ENCODE assay signal across 4 worm cellular contexts in the genomic region with DNA sequence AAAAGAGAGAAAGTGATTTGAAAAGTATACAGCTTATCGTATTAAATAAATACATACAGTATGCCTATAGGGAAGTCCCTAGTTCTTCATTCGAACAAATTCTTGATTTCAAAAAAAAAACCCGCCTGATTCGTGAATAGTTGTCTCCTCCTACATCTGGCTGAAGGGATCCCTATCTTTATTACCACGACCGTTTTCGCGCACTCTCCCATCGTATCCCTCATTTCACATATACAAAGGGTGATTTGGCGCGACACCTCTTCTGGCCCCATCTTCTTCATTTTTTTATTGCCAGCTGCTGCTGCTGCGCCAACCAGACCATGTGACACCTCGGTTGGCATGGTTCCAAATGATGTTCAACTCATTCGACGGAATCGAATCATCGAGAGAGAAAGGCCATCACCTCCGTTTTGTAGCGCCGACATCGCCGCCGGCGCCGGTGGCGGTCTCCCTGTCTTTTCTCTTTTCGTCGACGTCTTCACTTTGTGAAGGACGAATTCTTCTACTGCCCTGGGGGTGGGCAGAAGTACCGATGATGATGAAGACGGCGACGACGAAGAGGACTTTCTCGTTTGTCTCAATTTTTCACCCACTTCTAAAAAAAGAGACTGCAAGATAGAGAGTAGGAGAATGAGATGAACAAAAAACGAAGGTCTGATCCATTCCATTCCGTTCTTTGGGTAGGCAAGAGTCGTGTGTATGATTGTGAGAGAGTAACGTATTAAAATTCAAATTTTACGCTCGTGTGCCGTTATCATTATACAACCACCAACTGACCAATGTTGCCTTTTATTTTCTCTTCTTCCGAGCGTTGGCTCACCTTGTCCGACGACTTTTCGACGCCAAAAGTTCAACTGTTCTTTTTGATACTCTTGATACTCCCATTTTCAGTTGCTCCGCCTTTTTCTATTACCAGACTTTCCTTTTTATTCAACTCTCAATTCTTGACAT.
TF ChIP-seq lines count a peak whose summit lies in the region.

No protein-coding gene starts in this region.

TF ChIP-seq in whole organism, L1 larva, 84 proteins besides CTCF, POLR2A, EP300 and RAD21 (continued from another document and continues in another):
- TF ChIP-seq fos-1 (tag; optimal IDR thresholded peaks at IDR 0.05; lab: Kevin White, UChicago): no peak
- TF ChIP-seq pax-3 (tag; optimal IDR thresholded peaks at IDR 0.05; lab: Kevin White, UChicago): no peak
- no peak for TF ChIP-seq ets-5 (GFP tag; IDR thresholded peaks at IDR 0.05; lab: Robert Waterston, UW)
- no peak for TF ChIP-seq elt-2 (tag; optimal IDR thresholded peaks at IDR 0.05; lab: Kevin White, UChicago)
- TF ChIP-seq C16A3.4 (tag; optimal IDR thresholded peaks at IDR 0.05; lab: Kevin White, UChicago): peak; percentile 34
- no peak for TF ChIP-seq jun-1 (tag; optimal IDR thresholded peaks at IDR 0.05; lab: Kevin White, UChicago)
- TF ChIP-seq ceh-8 (GFP tag; optimal IDR thresholded peaks at IDR 0.05; lab: Kevin White, UChicago): no peak
- no peak for TF ChIP-seq egl-27 (tag; optimal IDR thresholded peaks at IDR 0.05; lab: Kevin White, UChicago)
- TF ChIP-seq pqm-1 (tag; optimal IDR thresholded peaks at IDR 0.05; lab: Kevin White, UChicago): no peak
- peak; percentile 62; the same call in 1 of the 2 replicates for TF ChIP-seq grh-1 (GFP tag; IDR thresholded peaks at IDR 0.05; lab: Robert Waterston, UW)
- TF ChIP-seq skn-1 (tag; optimal IDR thresholded peaks at IDR 0.05; lab: Kevin White, UChicago): no peak
- TF ChIP-seq hlh-17 (GFP tag; optimal IDR thresholded peaks at IDR 0.05; lab: Kevin White, UChicago; ENCODE audit: borderline replicate concordance): no peak
- TF ChIP-seq swsn-7 (tag; optimal IDR thresholded peaks at IDR 0.05; lab: Kevin White, UChicago): peak; percentile 6
- no peak for TF ChIP-seq Y116A8C.19 (tag; optimal IDR thresholded peaks at IDR 0.05; lab: Kevin White, UChicago; ENCODE audit: borderline replicate concordance)
- TF ChIP-seq nhr-20 (tag; optimal IDR thresholded peaks at IDR 0.05; lab: Kevin White, UChicago): peak; percentile 86
- TF ChIP-seq nhr-77 (tag; optimal IDR thresholded peaks at IDR 0.05; lab: Kevin White, UChicago): no peak
- TF ChIP-seq ceh-63 (GFP tag; optimal IDR thresholded peaks at IDR 0.05; lab: Kevin White, UChicago): no peak
- TF ChIP-seq ama-1 (optimal IDR thresholded peaks at IDR 0.05; lab: Kevin White, UChicago): no peak
- no peak for TF ChIP-seq efl-1 (optimal IDR thresholded peaks at IDR 0.05; lab: Kevin White, UChicago)
- peak in 1 of 2 experiments; percentile 75 for TF ChIP-seq efl-1 (GFP tag; optimal IDR thresholded peaks at IDR 0.05 in 1 of 2; lab: Kevin White, UChicago)
- peak in 1 of 2 experiments; percentile 51 for TF ChIP-seq mdl-1 (tag; optimal IDR thresholded peaks at IDR 0.05; lab: Kevin White, UChicago)
- TF ChIP-seq unc-86 (tag; optimal IDR thresholded peaks at IDR 0.05; lab: Kevin White, UChicago): no peak
- peak; percentile 53 for TF ChIP-seq tbx-2 (tag; optimal IDR thresholded peaks at IDR 0.05; lab: Kevin White, UChicago)
- no peak for TF ChIP-seq lin-39 (tag; optimal IDR thresholded peaks at IDR 0.05; lab: Kevin White, UChicago)
- peak; percentile 47 for TF ChIP-seq mep-1 (tag; optimal IDR thresholded peaks at IDR 0.05; lab: Kevin White, UChicago)
- no peak for TF ChIP-seq nhr-12 (tag; optimal IDR thresholded peaks at IDR 0.05; lab: Kevin White, UChicago)
- TF ChIP-seq alr-1 (tag; optimal IDR thresholded peaks at IDR 0.05; lab: Kevin White, UChicago; ENCODE audit: borderline replicate concordance): no peak
- no peak for TF ChIP-seq nhr-11 (tag; optimal IDR thresholded peaks at IDR 0.05; lab: Kevin White, UChicago)
- no peak for TF ChIP-seq aha-1 (tag; optimal IDR thresholded peaks at IDR 0.05; lab: Kevin White, UChicago)
- no peak for TF ChIP-seq efl-3 (GFP tag; optimal IDR thresholded peaks at IDR 0.05; lab: Kevin White, UChicago)

TF ChIP-seq in whole organism, L2 larva, 48 proteins besides CTCF, POLR2A, EP300 and RAD21 (continued from another document and continues in another):
- TF ChIP-seq ceh-82 (tag; optimal IDR thresholded peaks at IDR 0.05; lab: Kevin White, UChicago) (no peak), sem-4 (tag; optimal IDR thresholded peaks at IDR 0.05; lab: Kevin White, UChicago) (peak; percentile 76), nhr-12 (tag; optimal IDR thresholded peaks at IDR 0.05; lab: Kevin White, UChicago) (no peak), egl-27 (tag; optimal IDR thresholded peaks at IDR 0.05; lab: Kevin White, UChicago) (peak; percentile 65), sma-9 (GFP tag; optimal IDR thresholded peaks at IDR 0.05; lab: Kevin White, UChicago) (peak; percentile 81), sma-9 (tag; optimal IDR thresholded peaks at IDR 0.05; lab: Kevin White, UChicago) (no peak), ztf-4 (tag; optimal IDR thresholded peaks at IDR 0.05; lab: Kevin White, UChicago) (no peak), nhr-129 (tag; optimal IDR thresholded peaks at IDR 0.05; lab: Kevin White, UChicago) (peak; percentile 35), elt-1 (tag; optimal IDR thresholded peaks at IDR 0.05; lab: Kevin White, UChicago) (no peak), unc-55 (GFP tag; optimal IDR thresholded peaks at IDR 0.05; lab: Kevin White, UChicago) (no peak), blmp-1 (tag; optimal IDR thresholded peaks at IDR 0.05; lab: Kevin White, UChicago; ENCODE audit: insufficient read depth) (peak; percentile 91), snpc-4 (tag; optimal IDR thresholded peaks at IDR 0.05; lab: Kevin White, UChicago) (no peak), ceh-16 (tag; optimal IDR thresholded peaks at IDR 0.05; lab: Kevin White, UChicago) (peak; percentile 43), dmd-4 (tag; optimal IDR thresholded peaks at IDR 0.05; lab: Kevin White, UChicago) (no peak), lin-39 (tag; optimal IDR thresholded peaks at IDR 0.05; lab: Kevin White, UChicago) (no peak), elt-3 (tag; optimal IDR thresholded peaks at IDR 0.05; lab: Kevin White, UChicago) (no peak), unc-62 (GFP tag; optimal IDR thresholded peaks at IDR 0.05; lab: Kevin White, UChicago) (no peak), nhr-11 (tag; optimal IDR thresholded peaks at IDR 0.05; lab: Kevin White, UChicago) (no peak), R02D3.7 (tag; optimal IDR thresholded peaks at IDR 0.05; lab: Kevin White, UChicago) (no peak), ztf-1 (GFP tag; conservative IDR thresholded peaks at IDR 0.05; lab: Robert Waterston, UW) (no peak), nhr-10 (tag; optimal IDR thresholded peaks at IDR 0.05; lab: Kevin White, UChicago) (no peak), sma-3 (GFP tag; optimal IDR thresholded peaks at IDR 0.05; lab: Kevin White, UChicago) (peak; percentile 82), skn-1 (tag; optimal IDR thresholded peaks at IDR 0.05; lab: Kevin White, UChicago) (no peak), mab-5 (tag; optimal IDR thresholded peaks at IDR 0.05; lab: Kevin White, UChicago) (no peak), lin-11 (tag; optimal IDR thresholded peaks at IDR 0.05; lab: Kevin White, UChicago) (no peak), crh-2 (tag; optimal IDR thresholded peaks at IDR 0.05; lab: Kevin White, UChicago) (no peak), lsy-2 (tag; optimal IDR thresholded peaks at IDR 0.05; lab: Kevin White, UChicago) (peak in 1 of 2 experiments; percentile 21), nhr-237 (tag; optimal IDR thresholded peaks at IDR 0.05; lab: Kevin White, UChicago) (no peak), ama-1 (optimal IDR thresholded peaks at IDR 0.05; lab: Kevin White, UChicago) (no peak), aly-2 (tag; optimal IDR thresholded peaks at IDR 0.05; lab: Kevin White, UChicago) (no peak), C34F6.9 (tag; optimal IDR thresholded peaks at IDR 0.05; lab: Kevin White, UChicago) (no peak), fos-1 (tag; optimal IDR thresholded peaks at IDR 0.05; lab: Kevin White, UChicago) (no peak), mbf-1 (tag; optimal IDR thresholded peaks at IDR 0.05; lab: Kevin White, UChicago) (no peak)

TF ChIP-seq in whole organism, L3 larva, 47 proteins besides CTCF, POLR2A, EP300 and RAD21 (continued from another document):
- no peak for TF ChIP-seq lin-39 (tag; optimal IDR thresholded peaks at IDR 0.05; lab: Kevin White, UChicago)
- no peak for TF ChIP-seq mdl-1 (tag; optimal IDR thresholded peaks at IDR 0.05; lab: Kevin White, UChicago)
- no peak for TF ChIP-seq fkh-10 (GFP tag; optimal IDR thresholded peaks at IDR 0.05; lab: Kevin White, UChicago)
- TF ChIP-seq eor-1 (tag; optimal IDR thresholded peaks at IDR 0.05; lab: Kevin White, UChicago): no peak
- TF ChIP-seq mml-1 (tag; optimal IDR thresholded peaks at IDR 0.05; lab: Kevin White, UChicago): no peak
- TF ChIP-seq skn-1 (tag; optimal IDR thresholded peaks at IDR 0.05; lab: Kevin White, UChicago): no peak
- TF ChIP-seq jun-1 (tag; optimal IDR thresholded peaks at IDR 0.05; lab: Kevin White, UChicago): no peak
- no peak for TF ChIP-seq egl-5 (tag; optimal IDR thresholded peaks at IDR 0.05; lab: Kevin White, UChicago)
- TF ChIP-seq unc-39 (tag; optimal IDR thresholded peaks at IDR 0.05; lab: Kevin White, UChicago): no peak
- TF ChIP-seq elt-3 (tag; optimal IDR thresholded peaks at IDR 0.05; lab: Kevin White, UChicago): no peak
- no peak for TF ChIP-seq snpc-4 (tag; optimal IDR thresholded peaks at IDR 0.05; lab: Kevin White, UChicago)
- no peak for TF ChIP-seq ceh-28 (tag; optimal IDR thresholded peaks at IDR 0.05; lab: Kevin White, UChicago)
- no peak for TF ChIP-seq nhr-237 (tag; optimal IDR thresholded peaks at IDR 0.05; lab: Kevin White, UChicago)
- no peak for TF ChIP-seq R02D3.7 (tag; optimal IDR thresholded peaks at IDR 0.05; lab: Kevin White, UChicago)
- TF ChIP-seq nhr-11 (tag; optimal IDR thresholded peaks at IDR 0.05; lab: Kevin White, UChicago): no peak
- no peak for TF ChIP-seq tbx-2 (tag; optimal IDR thresholded peaks at IDR 0.05; lab: Kevin White, UChicago)
- no peak for TF ChIP-seq egl-27 (tag; optimal IDR thresholded peaks at IDR 0.05; lab: Kevin White, UChicago)
- no peak for TF ChIP-seq aly-2 (tag; optimal IDR thresholded peaks at IDR 0.05; lab: Kevin White, UChicago)
- peak; percentile 93 for TF ChIP-seq nhr-25 (tag; optimal IDR thresholded peaks at IDR 0.05; lab: Kevin White, UChicago)
- TF ChIP-seq lin-15B (tag; optimal IDR thresholded peaks at IDR 0.05; lab: Kevin White, UChicago): no peak
- TF ChIP-seq ztf-11 (tag; optimal IDR thresholded peaks at IDR 0.05; lab: Kevin White, UChicago): no peak
- no peak for TF ChIP-seq fos-1 (tag; optimal IDR thresholded peaks at IDR 0.05; lab: Kevin White, UChicago)
- TF ChIP-seq pha-4 (tag; optimal IDR thresholded peaks at IDR 0.05; lab: Kevin White, UChicago): no peak
- no peak for TF ChIP-seq nhr-67 (tag; optimal IDR thresholded peaks at IDR 0.05; lab: Kevin White, UChicago)
- TF ChIP-seq nfya-1 (tag; optimal IDR thresholded peaks at IDR 0.05; lab: Kevin White, UChicago; ENCODE audit: insufficient read depth): peak; percentile 7
- no peak for TF ChIP-seq ceh-16 (tag; optimal IDR thresholded peaks at IDR 0.05; lab: Kevin White, UChicago)
- no peak for TF ChIP-seq hmg-11 (tag; optimal IDR thresholded peaks at IDR 0.05; lab: Kevin White, UChicago)
- TF ChIP-seq nhr-76 (tag; optimal IDR thresholded peaks at IDR 0.05; lab: Kevin White, UChicago): no peak
- TF ChIP-seq ama-1 (optimal IDR thresholded peaks at IDR 0.05; lab: Kevin White, UChicago): no peak
- TF ChIP-seq nhr-43 (tag; optimal IDR thresholded peaks at IDR 0.05; lab: Kevin White, UChicago; ENCODE audit: poor library complexity, severe bottlenecking): peak; percentile 54
- no peak for TF ChIP-seq nhr-12 (tag; optimal IDR thresholded peaks at IDR 0.05; lab: Kevin White, UChicago)
- no peak for TF ChIP-seq fkh-2 (tag; optimal IDR thresholded peaks at IDR 0.05; lab: Kevin White, UChicago)

TF ChIP-seq in whole organism, L4 larva, 104 proteins besides CTCF, POLR2A, EP300 and RAD21 (continued from another document):
- no peak for TF ChIP-seq daf-16 (GFP tag; optimal IDR thresholded peaks at IDR 0.05; lab: Kevin White, UChicago)
- TF ChIP-seq daf-16 (tag; optimal IDR thresholded peaks at IDR 0.05; lab: Kevin White, UChicago): no peak
- TF ChIP-seq mep-1 (tag; optimal IDR thresholded peaks at IDR 0.05; lab: Kevin White, UChicago): peak; percentile 53
- peak in 1 of 2 experiments; percentile 70 for TF ChIP-seq unc-62 (GFP tag; optimal IDR thresholded peaks at IDR 0.05 in 1 of 2; lab: Kevin White, UChicago)
- no peak for TF ChIP-seq unc-62 (tag; optimal IDR thresholded peaks at IDR 0.05; lab: Kevin White, UChicago)
- TF ChIP-seq mdl-1 (tag; optimal IDR thresholded peaks at IDR 0.05; lab: Kevin White, UChicago): peak in 1 of 2 experiments; percentile 14
- peak; percentile 81 for TF ChIP-seq pqm-1 (tag; optimal IDR thresholded peaks at IDR 0.05; lab: Kevin White, UChicago)
- peak; percentile 24 for TF ChIP-seq rbr-2 (tag; optimal IDR thresholded peaks at IDR 0.05; lab: Kevin White, UChicago)
- no peak for TF ChIP-seq dmd-8 (GFP tag; IDR thresholded peaks at IDR 0.05; lab: Robert Waterston, UW)
- no peak for TF ChIP-seq attf-4 (tag; optimal IDR thresholded peaks at IDR 0.05; lab: Kevin White, UChicago)
- no peak for TF ChIP-seq ama-1 (optimal IDR thresholded peaks at IDR 0.05; lab: Kevin White, UChicago)
- TF ChIP-seq mxl-3 (GFP tag; optimal IDR thresholded peaks at IDR 0.05; lab: Kevin White, UChicago): peak; percentile 60
- TF ChIP-seq fkh-10 (GFP tag; optimal IDR thresholded peaks at IDR 0.05; lab: Kevin White, UChicago): no peak
- no peak for TF ChIP-seq lin-13 (GFP tag; optimal IDR thresholded peaks at IDR 0.05; lab: Kevin White, UChicago)
- no peak for TF ChIP-seq Y75B8A.6 (GFP tag; IDR thresholded peaks at IDR 0.05; lab: Robert Waterston, UW)
- TF ChIP-seq dpl-1 (GFP tag; optimal IDR thresholded peaks at IDR 0.05; lab: Kevin White, UChicago): no peak
- no peak for TF ChIP-seq ztf-7 (tag; optimal IDR thresholded peaks at IDR 0.05; lab: Kevin White, UChicago)
- TF ChIP-seq F26F4.8 (GFP tag; conservative IDR thresholded peaks at IDR 0.05; lab: Robert Waterston, UW): no peak
- peak; percentile 61 for TF ChIP-seq tra-1 (GFP tag; IDR thresholded peaks at IDR 0.05; lab: Robert Waterston, UW)
- peak; percentile 74 for TF ChIP-seq set-16 (GFP tag; IDR thresholded peaks at IDR 0.05; lab: Robert Waterston, UW)
- TF ChIP-seq hmg-1.1 (GFP tag; IDR thresholded peaks at IDR 0.05; lab: Robert Waterston, UW): no peak
- no peak for TF ChIP-seq lir-3 (tag; optimal IDR thresholded peaks at IDR 0.05; lab: Kevin White, UChicago)
- TF ChIP-seq hlh-30 (tag; optimal IDR thresholded peaks at IDR 0.05; lab: Kevin White, UChicago; ENCODE audit: insufficient read depth): peak; percentile 49
- TF ChIP-seq zfp-3 (GFP tag; conservative IDR thresholded peaks at IDR 0.05; lab: Robert Waterston, UW): no peak
- peak; percentile 46 for TF ChIP-seq dmd-6 (GFP tag; IDR thresholded peaks at IDR 0.05; lab: Robert Waterston, UW)
- TF ChIP-seq vab-7 (GFP tag; IDR thresholded peaks at IDR 0.05; lab: Robert Waterston, UW): no peak
- TF ChIP-seq lsy-2 (tag; optimal IDR thresholded peaks at IDR 0.05; lab: Kevin White, UChicago): peak in 1 of 2 experiments; percentile 17
